Worm (Caenorhabditis elegans) whole organism, early embryonic: Measurements from ENCODE around the gene T20F7.3.
"Not testable (repeated sequence)": the region's sequence is repeated elsewhere in the genome, so short reads cannot be mapped to it uniquely, and the experiment has no call there.

Experiments
- B0310.2 ChIP-seq: sonication (generic microtip); optimal IDR thresholded peaks from 2 replicates; lab custom pipeline; 2016; ENCODE audit warnings: mild to moderate bottlenecking, missing genetic modification characterization, missing compliant biosample characterization
- F13C5.2 ChIP-seq: sonication (generic microtip); optimal IDR thresholded peaks from 2 replicates; lab custom pipeline; 2017; ENCODE audit warnings: mild to moderate bottlenecking, missing genetic modification characterization, inconsistent platforms, missing compliant biosample characterization
- aly-1 ChIP-seq: sonication (generic microtip); optimal IDR thresholded peaks from 2 replicates; lab custom pipeline; 2016; ENCODE audit warnings: missing genetic modification characterization, missing compliant biosample characterization
- ama-1 ChIP-seq: fragments of 150-350 bp; optimal IDR thresholded peaks from 2 replicates; lab custom pipeline; 2014
- ceh-13 ChIP-seq: fragments of 200-800 bp; sonication (Bioruptor generic); optimal IDR thresholded peaks from 2 replicates; lab custom pipeline; 2018; ENCODE audit warnings: mild to moderate bottlenecking, missing genetic modification characterization, missing compliant biosample characterization
- ceh-36 ChIP-seq: sonication (generic microtip); optimal IDR thresholded peaks from 2 replicates; lab custom pipeline; 2016; ENCODE audit warnings: missing genetic modification characterization, inconsistent platforms, missing compliant biosample characterization
- ets-7 ChIP-seq: sonication (generic microtip); optimal IDR thresholded peaks from 2 replicates; lab custom pipeline; 2016; ENCODE audit warnings: missing genotype, missing genetic modification characterization, missing compliant biosample characterization
- flt-1 ChIP-seq: fragments of 200-800 bp; sonication (Bioruptor generic); IDR thresholded peaks from 2 replicates; pipeline ENCODE4 v1.3.6; 2022; ENCODE audit warnings: missing genetic modification characterization, missing compliant biosample characterization
- hmbx-1 ChIP-seq: sonication (generic microtip); optimal IDR thresholded peaks from 2 replicates; lab custom pipeline; 2016; ENCODE audit warnings: mild to moderate bottlenecking, missing genetic modification characterization, missing compliant biosample characterization
- hmg-4 ChIP-seq: fragments of 200-800 bp; sonication (Bioruptor generic); optimal IDR thresholded peaks from 2 replicates; lab custom pipeline; 2018; ENCODE audit warnings: mild to moderate bottlenecking, missing genetic modification characterization, missing compliant biosample characterization
- hnd-1 ChIP-seq: sonication (generic microtip); optimal IDR thresholded peaks from 2 replicates; lab custom pipeline; 2016; ENCODE audit warnings: missing genetic modification characterization, missing compliant biosample characterization
- pes-1 ChIP-seq: fragments of 200-800 bp; sonication (Bioruptor generic); IDR thresholded peaks from 2 replicates; pipeline ENCODE4 v1.3.6; 2022; ENCODE audit warnings: missing genetic modification reagents, missing genetic modification characterization, missing compliant biosample characterization
- scrt-1 ChIP-seq: fragments of 200-800 bp; sonication (Bioruptor generic); IDR thresholded peaks from 2 replicates; pipeline ENCODE4 v1.3.6; 2022; ENCODE audit warnings: missing genetic modification characterization, missing compliant biosample characterization
- sea-1 ChIP-seq: fragments of 200-800 bp; sonication (Bioruptor generic); conservative IDR thresholded peaks from 2 replicates; pipeline ENCODE4 v1.3.6; 2022; ENCODE audit warnings: missing genetic modification characterization, missing compliant biosample characterization
- tbx-11 ChIP-seq: fragments of 200-800 bp; sonication (Bioruptor generic); IDR thresholded peaks from 2 replicates; pipeline ENCODE4 v1.3.6; 2022; ENCODE audit warnings: missing genetic modification characterization, missing compliant biosample characterization
- tbx-37 ChIP-seq: fragments of 200-800 bp; sonication (Bioruptor generic); conservative IDR thresholded peaks from 2 replicates; pipeline ENCODE4 v1.3.6; 2022; ENCODE audit warnings: missing genetic modification reagents, missing genetic modification characterization, missing compliant biosample characterization
- tra-4 ChIP-seq: sonication (generic microtip); optimal IDR thresholded peaks from 2 replicates; lab custom pipeline; 2017; ENCODE audit warnings: missing genetic modification characterization, missing compliant biosample characterization

Gene T20F7.3

ce11 chrX:16883426-16883825 is 23.2 kb downstream of the T20F7.3 start, which contains the start of gene Y13C8A.1:
TSS of gene Y13C8A.1 (plus strand) at chrX:16883726.
- TF ChIP-seq tra-4; B0310.2 (tag; lab: Kevin White, UChicago); tbx-11: not testable (repeated sequence)

ce11 chrX:16884075-16884474 is 23.9 kb downstream of the T20F7.3 start:
- TF ChIP-seq ama-1 (lab: Kevin White, UChicago) (no peak), hmbx-1 (no peak)

- TF ChIP-seq aly-1 (tag; lab: Kevin White, UChicago) (no peak), ama-1 (lab: Kevin White, UChicago) (no peak), flt-1 (no peak), pes-1 (GFP tag; lab: Robert Waterston, UW) (no peak), hnd-1 (tag; lab: Kevin White, UChicago) (no peak), tra-4 (no peak), tbx-11 (no peak), ceh-13 (GFP tag; lab: Kevin White, UChicago) (no peak), scrt-1 (GFP tag; lab: Robert Waterston, UW) (no peak), hmg-4 (no peak), sea-1 (no peak), tbx-37 (GFP tag; lab: Robert Waterston, UW) (no peak), hmbx-1 (no peak), B0310.2 (tag; lab: Kevin White, UChicago) (no peak), ets-7 (no peak), ceh-36 (no peak)
Measured at ce11 chrX:16891683-16892082, 31.5 kb downstream of the T20F7.3 start, which contains the start of gene F39F10.3. TSS of gene F39F10.3 (plus strand) at chrX:16891983.

- TF ChIP-seq ceh-13 (GFP tag; lab: Kevin White, UChicago), result no peak
Measured at ce11 chrX:16893767-16894166, 33.6 kb downstream of the T20F7.3 start.

ce11 chrX:16894577-16894976 is 34.4 kb downstream of the T20F7.3 start, which contains the start of gene F39F10.2:
TSS of gene F39F10.2 (plus strand) at chrX:16894877.
- no peak for TF ChIP-seq aly-1 (tag; lab: Kevin White, UChicago)
- TF ChIP-seq tra-4, result no peak
- TF ChIP-seq ceh-13 (GFP tag; lab: Kevin White, UChicago), result no peak
- TF ChIP-seq hnd-1 (tag; lab: Kevin White, UChicago), result no peak
- TF ChIP-seq scrt-1 (GFP tag; lab: Robert Waterston, UW), result no peak
- TF ChIP-seq ets-7, result no peak
- no peak for TF ChIP-seq hmg-4

ce11 chrX:16902657-16903056 is 42.5 kb downstream of the T20F7.3 start:
- TF ChIP-seq ets-7 (no peak), hnd-1 (tag; lab: Kevin White, UChicago) (no peak), flt-1 (no peak), aly-1 (tag; lab: Kevin White, UChicago) (no peak)

ce11 chrX:16903619-16904018 is 43.4 kb downstream of the T20F7.3 start, which contains the start of gene F39F10.4:
TSS of gene F39F10.4 (minus strand) at chrX:16903719.
- TF ChIP-seq flt-1, result no peak
- no peak for TF ChIP-seq hmbx-1
- no peak for TF ChIP-seq ets-7
- no peak for TF ChIP-seq B0310.2 (tag; lab: Kevin White, UChicago)
- no peak for TF ChIP-seq ceh-13 (GFP tag; lab: Kevin White, UChicago)
- no peak for TF ChIP-seq sea-1
- no peak for TF ChIP-seq tbx-11
- TF ChIP-seq F13C5.2 (tag; lab: Kevin White, UChicago), result no peak
- no peak for TF ChIP-seq ama-1 (lab: Kevin White, UChicago)
- TF ChIP-seq pes-1 (GFP tag; lab: Robert Waterston, UW), result no peak
- no peak for TF ChIP-seq ceh-36
- TF ChIP-seq hmg-4, result no peak
- no peak for TF ChIP-seq hnd-1 (tag; lab: Kevin White, UChicago)
- TF ChIP-seq aly-1 (tag; lab: Kevin White, UChicago), result no peak
